Worm (Caenorhabditis elegans) whole organism, L4/young adult: ENCODE data around the gene K11D12.8.

Experiments
- W03F9.2 ChIP-seq: fragments of 150-350 bp; optimal IDR thresholded peaks from 2 replicates; lab custom pipeline; 2014; ENCODE audit warnings: missing biosample characterization, missing genetic modification characterization
- him-1 ChIP-seq: sonication (generic microtip); optimal IDR thresholded peaks from 2 replicates; lab custom pipeline; 2016; ENCODE audit warnings: missing genotype, missing genetic modification reagents, missing genetic modification characterization, missing compliant biosample characterization

DNA sequence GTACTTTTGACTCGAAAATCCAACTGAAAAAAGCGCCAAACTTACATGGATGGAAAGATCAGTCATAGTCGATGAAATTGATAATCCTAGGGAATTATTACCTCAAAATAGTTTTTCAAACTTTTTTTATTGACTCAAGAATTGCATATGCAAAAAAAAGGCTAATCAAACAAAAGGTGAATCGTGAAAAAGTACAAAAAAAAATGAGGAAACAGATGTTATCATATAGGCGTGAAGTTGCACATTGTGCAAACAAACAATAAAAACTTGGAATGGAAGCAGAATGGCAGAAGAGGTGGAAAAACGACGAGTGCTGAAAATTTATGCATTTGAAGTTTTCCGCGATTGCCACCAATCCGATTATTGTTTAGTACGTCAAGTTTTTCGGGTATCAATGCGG, 5.3 kb upstream of the K11D12.8 start, which contains the start of gene exc-14:
- TF ChIP-seq W03F9.2 (no peak), him-1 (tag; lab: Kevin White, UChicago) (no peak)
